Fruit fly (Drosophila melanogaster): Measurements from ENCODE around the gene CG16782.

Gene CG16782

DNA sequence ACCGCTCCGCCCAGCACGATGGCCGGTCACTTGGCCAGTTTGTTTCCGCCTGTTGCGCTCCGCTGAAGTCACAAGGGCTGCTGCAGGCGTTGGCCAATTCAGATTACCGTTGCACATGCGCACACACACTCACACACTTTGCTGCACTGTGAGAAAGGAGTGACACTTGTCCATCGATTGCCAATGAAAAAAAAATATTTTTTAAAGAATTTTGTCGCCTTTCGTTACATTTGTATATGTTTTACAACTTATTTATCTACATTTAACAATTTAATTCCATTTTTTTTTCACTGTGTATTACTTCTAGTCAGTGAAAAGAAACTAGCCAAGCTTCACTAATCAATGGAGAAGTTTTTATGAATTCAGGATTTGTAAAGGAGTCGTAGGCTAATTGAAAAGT is 16.0 kb upstream of the CG16782 start (continued):
- TF ChIP-seq CG11247 (GFP tag; IDR thresholded peaks at IDR 0.05) (no peak), repo (GFP tag; optimal IDR thresholded peaks at IDR 0.05) (no peak), BEAF-32 (GFP tag; optimal IDR thresholded peaks at IDR 0.05) (no peak), cad (GFP tag; optimal IDR thresholded peaks at IDR 0.05) (no peak), Hmr (GFP tag; optimal IDR thresholded peaks at IDR 0.05) (no peak), ems (GFP tag; optimal IDR thresholded peaks at IDR 0.05) (no peak), stwl (tag; optimal IDR thresholded peaks at IDR 0.05) (no peak), CG1529 (GFP tag; optimal IDR thresholded peaks at IDR 0.05) (no peak), CG3407 (GFP tag; optimal IDR thresholded peaks at IDR 0.05) (peak; percentile 0), p53 (GFP tag; optimal IDR thresholded peaks at IDR 0.05) (no peak), CG10431 (GFP tag; optimal IDR thresholded peaks at IDR 0.05) (no peak), CG11696 (GFP tag; IDR thresholded peaks at IDR 0.05) (no peak), Drgx (GFP tag; IDR thresholded peaks at IDR 0.05) (peak; percentile 82), jigr1 (GFP tag; IDR thresholded peaks at IDR 0.05) (no peak), CG31365 (tag; optimal IDR thresholded peaks at IDR 0.05) (no peak), YL-1 (GFP tag; optimal IDR thresholded peaks at IDR 0.05) (no peak), HLH4C (GFP tag; IDR thresholded peaks at IDR 0.05; ENCODE audit: partially characterized antibody) (no peak), phol (tag; optimal IDR thresholded peaks at IDR 0.05) (peak; percentile 62), CG4360 (GFP tag; IDR thresholded peaks at IDR 0.05) (no peak), Gug (GFP tag; IDR thresholded peaks at IDR 0.05) (no peak; the same call in 3 of the 4 replicates), B-H2 (GFP tag; optimal IDR thresholded peaks at IDR 0.05) (no peak), CG8478 (optimal IDR thresholded peaks at IDR 0.05) (no peak), CG17912 (GFP tag; optimal IDR thresholded peaks at IDR 0.05) (no peak), ewg (GFP tag; optimal IDR thresholded peaks at IDR 0.05) (peak; percentile 36), CG10321 (GFP tag; IDR thresholded peaks at IDR 0.05) (no peak), schlank (tag; optimal IDR thresholded peaks at IDR 0.05) (no peak), CG9817 (tag; optimal IDR thresholded peaks at IDR 0.05) (no peak), nau (GFP tag; optimal IDR thresholded peaks at IDR 0.05) (no peak), CG4404 (GFP tag; IDR thresholded peaks at IDR 0.05) (no peak), Bteb2 (GFP tag; optimal IDR thresholded peaks at IDR 0.05) (peak; percentile 13), Gsc (GFP tag; IDR thresholded peaks at IDR 0.05) (peak; percentile 22; the same call in 1 of the 2 replicates), vfl (GFP tag; optimal IDR thresholded peaks at IDR 0.05) (no peak), Oaz (GFP tag; IDR thresholded peaks at IDR 0.05) (no peak), ap (GFP tag; IDR thresholded peaks at IDR 0.05) (no peak), CTCF (GFP tag; optimal IDR thresholded peaks at IDR 0.05) (no peak), NC2β (GFP tag; optimal IDR thresholded peaks at IDR 0.05) (no peak), Abd-B (GFP tag; optimal IDR thresholded peaks at IDR 0.05) (peak; percentile 28), dimm (GFP tag; IDR thresholded peaks at IDR 0.05) (no peak), mld (GFP tag; IDR thresholded peaks at IDR 0.05; ENCODE audit: partially characterized antibody) (no peak), ci (GFP tag; IDR thresholded peaks at IDR 0.05) (peak; percentile 58; the same call in 1 of the 3 replicates), Sry-β (GFP tag; optimal IDR thresholded peaks at IDR 0.05) (no peak), insv (GFP tag; optimal IDR thresholded peaks at IDR 0.05) (no peak), gcm2 (GFP tag; optimal IDR thresholded peaks at IDR 0.05) (no peak), Dfd (GFP tag; optimal IDR thresholded peaks at IDR 0.05) (no peak), CG10274 (GFP tag; optimal IDR thresholded peaks at IDR 0.05) (no peak), Blimp-1 (GFP tag; optimal IDR thresholded peaks at IDR 0.05) (peak; percentile 44), CG17328 (GFP tag; IDR thresholded peaks at IDR 0.05) (peak; percentile 58; the same call in 1 of the 2 replicates), mirr (GFP tag; optimal IDR thresholded peaks at IDR 0.05) (no peak), fd102C (GFP tag; optimal IDR thresholded peaks at IDR 0.05) (no peak), grn (GFP tag; optimal IDR thresholded peaks at IDR 0.05) (no peak), shn (GFP tag; optimal IDR thresholded peaks at IDR 0.05) (no peak), CG42726 (GFP tag; IDR thresholded peaks at IDR 0.05; ENCODE audit: partially characterized antibody) (no peak), fru (optimal IDR thresholded peaks at IDR 0.05) (no peak)
